Fruit fly (Drosophila melanogaster) whole organism: ENCODE results near the gene Setd3.
A peak's percentile ranks its signal among the peaks of the same experiment; 100 is the strongest.

Experiments used
- CG8478 ChIP-seq: fragments of >200 bp; optimal IDR thresholded peaks from 2 replicates; lab custom pipeline; 2018; ENCODE audit warnings: inconsistent platforms
- Dll ChIP-seq: fragments of >200 bp; optimal IDR thresholded peaks from 2 replicates; lab custom pipeline; 2017
- EcR ChIP-seq, 2 experiments: fragments of >200 bp; optimal IDR thresholded peaks; 2 replicates each; lab custom pipeline; 2017; ENCODE audit warnings: missing biosample characterization in 2 of 2, missing genetic modification characterization in 2 of 2, missing genetic modification reagents in 2 of 2
- pan ChIP-seq: fragments of >200 bp; optimal IDR thresholded peaks from 2 replicates; lab custom pipeline; 2017
- psq ChIP-seq: fragments of >200 bp; optimal IDR thresholded peaks from 2 replicates; lab custom pipeline; 2017
- usp ChIP-seq: fragments of >200 bp; optimal IDR thresholded peaks from 2 replicates; lab custom pipeline; 2017; ENCODE audit warnings: missing biosample characterization, missing genetic modification characterization, mixed read lengths

Gene Setd3

DNA sequence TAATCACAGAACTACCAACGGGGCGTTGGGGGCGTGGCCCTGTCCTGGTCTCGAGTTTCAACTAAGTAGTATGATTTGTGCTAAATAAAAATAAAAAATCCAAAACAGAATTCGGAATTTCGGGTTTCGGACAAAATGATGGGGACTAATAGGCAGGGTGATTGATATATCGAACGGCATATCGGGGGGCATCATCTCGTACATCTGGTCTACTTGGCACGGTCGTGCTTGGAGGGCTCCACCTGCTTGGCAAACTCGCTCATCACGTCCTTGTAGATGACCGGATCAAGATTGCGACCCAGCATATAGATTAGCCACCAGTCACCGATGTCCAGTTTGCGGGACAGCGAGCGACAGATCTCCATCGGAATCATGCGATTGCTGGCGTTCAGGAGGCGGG lies 5.7 kb upstream of the Setd3 start:
- TF ChIP-seq CG8478: no peak
- TF ChIP-seq pan (lab: Kevin White, UChicago): no peak
- TF ChIP-seq usp (GFP tag; lab: Kevin White, UChicago): no peak
- TF ChIP-seq EcR (GFP tag; optimal IDR thresholded peaks at IDR 0.05; lab: Kevin White, UChicago): no peak
- TF ChIP-seq Dll (lab: Kevin White, UChicago): no peak
- TF ChIP-seq psq (lab: Kevin White, UChicago): no peak

DNA sequence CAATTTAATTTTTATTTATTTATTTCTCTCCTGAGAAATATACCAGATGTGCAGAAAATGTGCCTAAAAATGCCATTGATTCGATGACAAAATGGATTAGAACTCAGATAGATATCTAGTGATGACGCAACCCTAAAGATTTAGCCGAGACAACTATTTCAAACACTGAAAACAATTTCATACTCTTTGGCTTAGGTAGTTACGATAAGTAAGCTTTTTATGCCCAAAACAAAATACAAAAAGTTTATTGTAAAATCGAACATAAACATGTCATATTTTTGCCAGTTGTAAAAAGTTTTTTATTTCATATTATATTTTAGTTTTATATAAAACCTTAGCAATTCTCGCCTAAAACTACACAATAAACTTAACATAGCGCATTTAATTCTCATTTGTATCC lies 4.8 kb upstream of the Setd3 start, which contains the start of gene CG3040:
Gene CG3040, minus strand, starts transcription at position 54 of the 400 bp plus-strand sequence.
- no peak for TF ChIP-seq pan (lab: Kevin White, UChicago)
- TF ChIP-seq psq (lab: Kevin White, UChicago): no peak
- no peak for TF ChIP-seq usp (GFP tag; lab: Kevin White, UChicago)
- TF ChIP-seq CG8478: no peak

DNA sequence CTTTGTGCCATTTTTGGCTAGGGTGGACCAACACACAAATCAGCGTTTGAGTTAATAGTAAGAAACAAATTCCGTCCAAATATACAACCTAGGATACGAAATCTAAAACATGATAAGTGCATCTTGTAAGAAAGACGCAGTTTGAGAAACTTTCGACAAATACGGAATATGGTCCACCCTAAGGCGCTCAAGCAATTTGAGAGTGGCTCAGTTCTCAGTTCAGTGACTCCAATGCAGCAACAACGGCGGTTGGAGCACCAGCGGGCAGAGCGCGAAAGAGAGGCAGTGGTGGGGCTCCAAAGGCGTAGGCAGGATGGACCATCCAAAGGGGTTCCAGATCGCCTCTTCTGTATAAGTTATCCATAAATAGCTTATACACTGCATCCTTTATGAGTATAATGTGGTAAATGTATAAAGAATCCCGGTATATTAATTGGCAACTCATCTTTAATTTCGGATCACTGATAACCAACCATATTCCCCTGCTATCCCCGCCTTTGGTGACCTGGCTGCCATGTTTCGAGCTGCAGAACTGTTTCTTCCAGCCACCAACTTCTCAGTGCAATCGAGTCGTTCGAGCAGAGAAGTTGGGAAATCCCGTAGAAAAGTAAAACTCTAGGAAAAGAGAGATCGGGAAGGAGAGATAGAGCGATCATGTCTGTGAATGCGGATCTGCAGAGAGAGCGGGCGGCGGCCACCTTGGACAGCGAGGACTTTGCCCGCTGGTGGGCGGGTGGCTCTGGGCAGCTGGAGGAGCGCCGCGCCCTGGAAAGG lies 1.0 kb upstream of the Setd3 start, which contains the start of gene CG4586:
Gene CG4586, plus strand, starts transcription at position 555 of the 774 bp plus-strand sequence.
- TF ChIP-seq Dll (lab: Kevin White, UChicago): no peak
- peak in 1 of 2 experiments; percentile 93 for TF ChIP-seq EcR (GFP tag; optimal IDR thresholded peaks at IDR 0.05; lab: Kevin White, UChicago)

DNA sequence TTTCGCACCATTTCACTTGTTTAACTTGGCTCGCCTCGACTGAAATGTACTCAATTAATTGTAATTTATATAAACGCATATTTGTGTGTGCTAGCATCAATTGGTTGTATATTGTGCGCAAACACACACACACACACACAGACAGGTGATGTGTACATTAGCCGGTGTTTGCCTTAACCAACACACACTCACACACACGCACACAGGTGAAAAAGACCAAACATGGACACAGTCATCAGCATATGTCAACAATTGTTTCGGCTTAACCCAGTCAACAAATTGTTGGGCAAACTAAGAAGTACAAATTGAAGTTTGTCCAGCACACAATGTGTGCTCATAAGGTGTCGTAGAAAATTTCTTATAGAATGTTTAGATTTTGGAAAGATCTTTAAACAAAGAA lies 31.1 kb downstream of the Setd3 start:
- no peak for TF ChIP-seq usp (GFP tag; lab: Kevin White, UChicago)
- TF ChIP-seq pan (lab: Kevin White, UChicago): no peak
- no peak for TF ChIP-seq EcR (GFP tag; optimal IDR thresholded peaks at IDR 0.05; lab: Kevin White, UChicago)
- no peak for TF ChIP-seq psq (lab: Kevin White, UChicago)
- no peak for TF ChIP-seq Dll (lab: Kevin White, UChicago)
- no peak for TF ChIP-seq CG8478

DNA sequence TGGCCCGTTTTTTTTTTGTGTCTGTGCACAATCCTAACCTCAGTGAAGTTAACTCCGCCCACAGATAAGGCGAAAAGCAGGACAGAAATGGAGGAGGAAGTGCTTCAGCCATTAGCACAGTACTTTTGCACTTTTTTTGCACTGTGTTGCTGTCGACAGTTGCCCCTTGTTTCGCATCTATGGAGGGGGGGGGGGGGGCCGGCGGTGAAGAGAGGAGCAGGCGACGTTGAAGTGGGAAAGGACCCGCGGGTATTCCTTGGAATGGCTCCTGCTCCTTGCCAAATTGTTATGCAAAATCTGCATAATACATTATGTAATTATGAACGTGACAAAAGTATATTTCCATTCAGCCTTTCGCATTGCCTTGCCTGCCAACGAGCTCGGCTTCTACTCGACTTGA lies 31.7 kb downstream of the Setd3 start:
- TF ChIP-seq psq (lab: Kevin White, UChicago) (no peak), usp (GFP tag; lab: Kevin White, UChicago) (no peak), CG8478 (no peak)

DNA sequence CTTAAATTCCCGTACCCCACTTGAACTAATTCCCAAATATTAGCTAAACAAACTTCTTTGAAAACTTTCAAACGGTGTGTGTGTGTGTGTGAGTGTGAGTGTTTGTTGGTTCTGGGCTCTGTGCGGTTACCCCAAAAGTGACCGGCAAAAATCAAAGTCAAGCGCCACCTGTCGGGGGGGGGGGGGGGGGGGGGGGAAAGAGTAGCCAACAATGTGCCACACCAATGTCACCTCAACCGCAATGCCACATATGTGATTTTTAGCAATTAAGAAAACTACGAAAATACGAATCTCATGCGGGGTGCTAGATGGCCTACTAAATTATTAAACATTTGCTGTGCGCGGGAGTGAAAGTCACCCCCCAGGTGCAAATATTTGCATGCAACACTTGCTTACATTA lies 34.8 kb downstream of the Setd3 start:
- TF ChIP-seq pan (lab: Kevin White, UChicago) (no peak), CG8478 (no peak), Dll (lab: Kevin White, UChicago) (no peak), usp (GFP tag; lab: Kevin White, UChicago) (no peak), psq (lab: Kevin White, UChicago) (no peak), EcR (GFP tag; optimal IDR thresholded peaks at IDR 0.05; lab: Kevin White, UChicago) (no peak)

DNA sequence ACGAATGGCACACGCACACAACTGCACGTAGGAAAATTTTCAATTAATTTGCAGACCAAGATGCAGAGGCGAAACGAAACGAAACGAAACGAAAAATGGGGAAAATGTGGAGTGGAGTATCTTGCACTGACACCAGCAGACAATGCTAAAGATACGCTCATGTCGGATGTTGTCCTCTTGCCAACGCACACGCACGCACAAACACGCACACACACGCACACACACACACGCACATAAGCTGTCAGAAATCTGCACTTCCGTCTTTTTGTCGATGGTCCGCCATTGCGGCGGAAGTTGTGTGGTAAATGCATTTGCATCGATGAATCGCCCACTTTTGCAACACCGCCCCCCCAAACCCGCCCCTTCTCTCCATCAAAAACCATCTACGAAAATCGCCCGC lies 39.5 kb downstream of the Setd3 start:
- TF ChIP-seq pan (lab: Kevin White, UChicago) (no peak), Dll (lab: Kevin White, UChicago) (no peak), usp (GFP tag; lab: Kevin White, UChicago) (no peak), EcR (GFP tag; optimal IDR thresholded peaks at IDR 0.05; lab: Kevin White, UChicago) (no peak), psq (lab: Kevin White, UChicago) (no peak), CG8478 (no peak)

DNA sequence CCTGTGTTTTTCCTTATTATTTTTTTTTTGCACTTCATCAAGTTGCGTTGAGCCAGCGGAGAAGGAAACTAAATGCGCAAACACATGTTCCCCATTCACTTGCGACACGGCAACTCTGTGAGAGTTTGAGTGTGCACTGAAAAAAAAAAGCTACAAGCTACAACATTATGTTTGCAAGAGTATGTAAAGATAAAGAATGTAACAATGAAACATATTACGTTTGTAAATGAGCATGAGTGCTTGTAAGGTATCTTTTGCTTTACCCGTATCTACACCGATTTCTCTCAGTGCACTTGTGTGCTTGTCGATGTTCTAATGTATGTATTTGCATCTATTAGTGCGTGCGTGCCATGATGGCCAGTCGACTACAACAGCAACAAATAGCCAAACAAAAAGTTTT lies 56.3 kb downstream of the Setd3 start:
- TF ChIP-seq psq (lab: Kevin White, UChicago) (no peak), pan (lab: Kevin White, UChicago) (no peak), Dll (lab: Kevin White, UChicago) (no peak), EcR (GFP tag; optimal IDR thresholded peaks at IDR 0.05; lab: Kevin White, UChicago) (no peak), usp (GFP tag; lab: Kevin White, UChicago) (no peak), CG8478 (no peak)

DNA sequence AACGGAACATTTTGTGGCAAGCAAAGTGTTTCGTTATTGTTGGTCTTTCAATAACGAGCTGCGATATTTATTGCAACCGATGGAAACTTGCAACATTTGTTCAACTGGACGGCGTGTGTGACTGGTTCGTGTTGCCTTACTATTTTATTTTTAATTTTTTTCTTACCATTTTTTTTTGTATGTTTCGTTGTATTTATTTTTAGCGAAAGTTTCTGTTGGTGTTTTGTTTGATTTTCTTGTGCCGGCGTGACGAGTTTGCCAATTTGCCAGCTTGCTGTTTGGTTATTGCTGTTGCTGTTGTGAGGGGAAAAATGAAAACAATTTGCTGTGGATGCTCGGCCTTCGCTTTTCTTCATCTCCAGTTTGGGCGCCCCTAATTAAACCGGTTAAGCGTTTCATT lies 59.4 kb downstream of the Setd3 start:
- TF ChIP-seq pan (lab: Kevin White, UChicago): no peak
- TF ChIP-seq Dll (lab: Kevin White, UChicago): no peak
- no peak for TF ChIP-seq psq (lab: Kevin White, UChicago)
- no peak for TF ChIP-seq usp (GFP tag; lab: Kevin White, UChicago)
- no peak for TF ChIP-seq CG8478
- TF ChIP-seq EcR (GFP tag; optimal IDR thresholded peaks at IDR 0.05; lab: Kevin White, UChicago): no peak

DNA sequence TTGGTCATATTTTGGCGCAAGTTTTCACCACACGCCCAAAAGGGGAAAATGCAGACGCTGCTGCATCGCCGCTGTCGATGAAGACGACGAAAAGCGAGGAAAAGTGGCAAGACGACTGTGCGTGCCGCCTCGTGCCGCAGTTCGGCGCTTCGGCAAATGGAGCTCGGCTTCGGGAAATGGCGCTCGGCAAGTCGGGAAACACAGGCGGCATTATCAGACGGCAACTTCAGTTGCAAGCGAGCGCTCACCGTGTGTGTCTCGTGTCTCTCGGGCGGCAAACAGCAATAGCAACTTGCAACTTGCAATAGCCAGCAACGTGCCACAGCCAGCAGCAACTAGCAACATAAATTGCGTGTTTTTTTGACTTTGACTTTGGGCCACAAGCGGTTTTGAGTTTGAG lies 60.5 kb downstream of the Setd3 start, which contains the start of gene CG14431:
Gene CG14431, plus strand, starts transcription at position 200 of the 400 bp plus-strand sequence.
- TF ChIP-seq usp (GFP tag; lab: Kevin White, UChicago) (no peak), CG8478 (no peak), Dll (lab: Kevin White, UChicago) (no peak), EcR (GFP tag; optimal IDR thresholded peaks at IDR 0.05; lab: Kevin White, UChicago) (no peak), psq (lab: Kevin White, UChicago) (no peak), pan (lab: Kevin White, UChicago) (no peak)
